Fruit fly (Drosophila melanogaster) whole organism, embryonic: ENCODE results near the gene CG11342.

ENCODE experiments used
- B-H1 ChIP-seq: fragments of 200-800 bp; sonication (Bioruptor generic); IDR thresholded peaks from 3 replicates; pipeline ENCODE4 v1.3.6; 2022; ENCODE audit warnings: missing biosample characterization, missing genetic modification characterization
- BEAF-32 ChIP-seq: fragments of 200-800 bp; sonication (Bioruptor generic); optimal IDR thresholded peaks from 3 replicates; lab custom pipeline; 2017; ENCODE audit warnings: missing biosample characterization, missing genetic modification characterization, mild to moderate bottlenecking, moderate library complexity, missing genetic modification reagents
- Bteb2 ChIP-seq: fragments of 200-800 bp; sonication (Bioruptor generic); optimal IDR thresholded peaks from 2 replicates; lab custom pipeline; 2016; ENCODE audit warnings: missing biosample characterization, missing genetic modification characterization
- CG1024 ChIP-seq: fragments of 200-800 bp; sonication (Bioruptor generic); IDR thresholded peaks from 2 replicates; pipeline ENCODE4 v1.3.6; 2022; ENCODE audit warnings: missing biosample characterization, missing genetic modification characterization
- CG12942 ChIP-seq: fragments of 200-800 bp; sonication (Bioruptor generic); optimal IDR thresholded peaks from 3 replicates; lab custom pipeline; 2016; ENCODE audit warnings: missing biosample characterization, missing genetic modification characterization
- CG13775 ChIP-seq: fragments of 200-800 bp; sonication (Bioruptor generic); optimal IDR thresholded peaks from 3 replicates; lab custom pipeline; 2017; ENCODE audit warnings: missing biosample characterization, mild to moderate bottlenecking, missing genetic modification characterization
- CG13894 ChIP-seq: fragments of 200-800 bp; sonication (Bioruptor generic); optimal IDR thresholded peaks from 3 replicates; lab custom pipeline; 2018; ENCODE audit warnings: missing biosample characterization, mild to moderate bottlenecking, missing genetic modification characterization, moderate library complexity
- CG14014 ChIP-seq: fragments of 200-800 bp; sonication (Bioruptor generic); IDR thresholded peaks from 2 replicates; pipeline ENCODE4 v1.3.6; 2022; ENCODE audit warnings: missing biosample characterization, missing genetic modification characterization
- CG14050 ChIP-seq: fragments of 200-800 bp; sonication (Bioruptor generic); IDR thresholded peaks from 3 replicates; pipeline ENCODE4 v1.3.6; 2022; ENCODE audit warnings: missing biosample characterization, missing genetic modification characterization
- CG15011 ChIP-seq: fragments of 200-800 bp; sonication (Bioruptor generic); optimal IDR thresholded peaks from 3 replicates; lab custom pipeline; 2018; ENCODE audit warnings: missing biosample characterization, mild to moderate bottlenecking, missing genetic modification characterization
- CG2116 ChIP-seq: fragments of 200-800 bp; sonication (Bioruptor generic); optimal IDR thresholded peaks from 3 replicates; lab custom pipeline; 2018; ENCODE audit warnings: missing biosample characterization, mild to moderate bottlenecking, missing genetic modification characterization
- CG3726 ChIP-seq: fragments of 200-800 bp; sonication (Bioruptor generic); IDR thresholded peaks from 3 replicates; pipeline ENCODE4, ENCODE4 v1.3.6; 2022; ENCODE audit warnings: missing biosample characterization, missing genetic modification characterization
- CG6683 ChIP-seq: fragments of 200-800 bp; sonication (Bioruptor generic); optimal IDR thresholded peaks from 2 replicates; lab custom pipeline; 2017; ENCODE audit warnings: missing biosample characterization, mild to moderate bottlenecking, missing genetic modification characterization, missing genetic modification reagents
- CG7271 ChIP-seq: fragments of 200-800 bp; sonication (Bioruptor generic); optimal IDR thresholded peaks from 2 replicates; lab custom pipeline; 2018; ENCODE audit warnings: missing biosample characterization, mild to moderate bottlenecking, missing genetic modification characterization, moderate library complexity
- CG8478 ChIP-seq: fragments of >200 bp; optimal IDR thresholded peaks from 2 replicates; lab custom pipeline; 2018
- CG8765 ChIP-seq: fragments of 200-800 bp; sonication (Bioruptor generic); IDR thresholded peaks from 2 replicates; pipeline ENCODE4 v1.3.6; 2022; ENCODE audit warnings: missing biosample characterization, missing genetic modification characterization
- D19A ChIP-seq: fragments of 200-800 bp; optimal IDR thresholded peaks from 3 replicates; lab custom pipeline; 2019; ENCODE audit warnings: missing biosample characterization, mild to moderate bottlenecking, missing genetic modification characterization, moderate library complexity
- Dad ChIP-seq: fragments of 200-800 bp; sonication (Bioruptor generic); optimal IDR thresholded peaks from 3 replicates; lab custom pipeline; 2016; ENCODE audit warnings: missing biosample characterization, missing genetic modification characterization
- Dp ChIP-seq: fragments of 200-800 bp; sonication (Bioruptor generic); optimal IDR thresholded peaks from 2 replicates; lab custom pipeline; 2018; ENCODE audit warnings: missing biosample characterization, mild to moderate bottlenecking, missing genetic modification characterization, moderate library complexity
- Ets97D ChIP-seq: fragments of 200-800 bp; sonication (Bioruptor generic); optimal IDR thresholded peaks from 3 replicates; lab custom pipeline; 2016; ENCODE audit warnings: missing biosample characterization, missing genetic modification characterization
- Lpt ChIP-seq: fragments of >200 bp; optimal IDR thresholded peaks from 2 replicates; lab custom pipeline; 2018; ENCODE audit warnings: missing biosample characterization, missing genetic modification characterization
- MBD-R2 ChIP-seq: fragments of 200-800 bp; sonication (Bioruptor generic); IDR thresholded peaks from 2 replicates; pipeline ENCODE4 v1.3.6; 2022; ENCODE audit warnings: missing biosample characterization, missing genetic modification characterization
- MESR4 ChIP-seq: fragments of 200-800 bp; sonication (Bioruptor generic); optimal IDR thresholded peaks from 2 replicates; lab custom pipeline; 2018; ENCODE audit warnings: missing biosample characterization, mild to moderate bottlenecking, missing genetic modification characterization, moderate library complexity
- Nf-YC ChIP-seq: fragments of 200-800 bp; optimal IDR thresholded peaks from 3 replicates; lab custom pipeline; 2019; ENCODE audit warnings: missing biosample characterization, mild to moderate bottlenecking, missing genetic modification characterization, moderate library complexity
- Ptx1 ChIP-seq: fragments of 200-800 bp; sonication (Bioruptor generic); IDR thresholded peaks from 2 replicates; pipeline ENCODE4 v1.3.6; 2022; ENCODE audit warnings: missing biosample characterization, missing genetic modification characterization
- Side ChIP-seq: fragments of 200-800 bp; sonication (Bioruptor generic); optimal IDR thresholded peaks from 2 replicates; lab custom pipeline; 2016; ENCODE audit warnings: missing biosample characterization, missing genetic modification characterization
- Vsx1 ChIP-seq: fragments of 200-800 bp; sonication (Bioruptor generic); optimal IDR thresholded peaks from 2 replicates; lab custom pipeline; 2017; ENCODE audit warnings: missing biosample characterization, mild to moderate bottlenecking, missing genetic modification characterization, missing genetic modification reagents
- aop ChIP-seq: fragments of 200-800 bp; sonication (Bioruptor generic); IDR thresholded peaks from 2 replicates; pipeline ENCODE4 v1.3.6; 2022; ENCODE audit warnings: missing biosample characterization, missing genetic modification characterization
- chif ChIP-seq, 2 experiments: fragments of 200-800 bp; sonication (Bioruptor generic); optimal IDR thresholded peaks; 3 replicates each; lab custom pipeline; 2016; ENCODE audit warnings: missing biosample characterization in 2 of 2, missing genetic modification characterization in 2 of 2
- dmrt11E ChIP-seq: fragments of 200-800 bp; sonication (Bioruptor generic); optimal IDR thresholded peaks from 3 replicates; lab custom pipeline; 2018; ENCODE audit warnings: missing biosample characterization, mild to moderate bottlenecking, missing genetic modification characterization, moderate library complexity
- fd3F ChIP-seq: fragments of 200-800 bp; sonication (Bioruptor generic); optimal IDR thresholded peaks from 2 replicates; lab custom pipeline; 2018; ENCODE audit warnings: missing biosample characterization, mild to moderate bottlenecking, missing genetic modification characterization, moderate library complexity
- ftz-f1 ChIP-seq: fragments of 200-800 bp; sonication (Bioruptor generic); optimal IDR thresholded peaks from 2 replicates; lab custom pipeline; 2016; ENCODE audit warnings: missing biosample characterization, missing genetic modification characterization
- gsb-n ChIP-seq: fragments of 200-800 bp; sonication (Bioruptor generic); optimal IDR thresholded peaks from 3 replicates; lab custom pipeline; 2018; ENCODE audit warnings: missing biosample characterization, mild to moderate bottlenecking, missing genetic modification characterization
- ham ChIP-seq: fragments of 200-800 bp; sonication (Bioruptor generic); IDR thresholded peaks from 2 replicates; pipeline ENCODE4 v1.3.6; 2022; ENCODE audit warnings: missing biosample characterization, missing genetic modification characterization
- her ChIP-seq: fragments of 200-800 bp; sonication (Bioruptor generic); optimal IDR thresholded peaks from 2 replicates; lab custom pipeline; 2016; ENCODE audit warnings: missing biosample characterization, missing genetic modification characterization
- kay ChIP-seq: fragments of 200-800 bp; sonication (Bioruptor generic); optimal IDR thresholded peaks from 2 replicates; lab custom pipeline; 2016; ENCODE audit warnings: missing biosample characterization, missing genetic modification characterization
- lab ChIP-seq: fragments of 200-800 bp; sonication (Bioruptor generic); optimal IDR thresholded peaks from 3 replicates; lab custom pipeline; 2017; ENCODE audit warnings: missing biosample characterization, missing genetic modification characterization, mild to moderate bottlenecking, moderate library complexity, missing genetic modification reagents
- mam ChIP-seq: fragments of 200-800 bp; sonication (Bioruptor generic); optimal IDR thresholded peaks from 3 replicates; lab custom pipeline; 2016; ENCODE audit warnings: missing biosample characterization, missing genetic modification characterization
- oc ChIP-seq: fragments of 200-800 bp; sonication (Bioruptor generic); optimal IDR thresholded peaks from 2 replicates; lab custom pipeline; 2018; ENCODE audit warnings: missing biosample characterization, mild to moderate bottlenecking, missing genetic modification characterization, moderate library complexity
- onecut ChIP-seq: fragments of 200-800 bp; sonication (Bioruptor generic); IDR thresholded peaks from 2 replicates; pipeline ENCODE4 v1.3.6; 2022; ENCODE audit warnings: missing biosample characterization, missing genetic modification characterization
- pfk ChIP-seq: fragments of 200-800 bp; sonication (Bioruptor generic); optimal IDR thresholded peaks from 2 replicates; lab custom pipeline; 2018; ENCODE audit warnings: missing biosample characterization, mild to moderate bottlenecking, missing genetic modification characterization, moderate library complexity
- row ChIP-seq: fragments of 200-800 bp; sonication (Bioruptor generic); IDR thresholded peaks from 3 replicates; pipeline ENCODE4 v1.3.6; 2022; ENCODE audit warnings: missing biosample characterization, missing genetic modification characterization
- sens-2 ChIP-seq: fragments of 200-800 bp; sonication (Bioruptor generic); IDR thresholded peaks from 2 replicates; pipeline ENCODE4 v1.3.6; 2022; ENCODE audit warnings: missing biosample characterization, missing genetic modification characterization
- stwl ChIP-seq: fragments of 200-800 bp; sonication (Bioruptor generic); optimal IDR thresholded peaks from 3 replicates; lab custom pipeline; 2018; ENCODE audit warnings: missing biosample characterization, mild to moderate bottlenecking, missing genetic modification characterization, moderate library complexity
- sug ChIP-seq: fragments of 200-800 bp; optimal IDR thresholded peaks from 2 replicates; lab custom pipeline; 2019; ENCODE audit warnings: missing biosample characterization, mild to moderate bottlenecking, missing genetic modification characterization, moderate library complexity
- tap ChIP-seq: fragments of 200-800 bp; optimal IDR thresholded peaks from 3 replicates; lab custom pipeline; 2019; ENCODE audit warnings: missing biosample characterization, mild to moderate bottlenecking, missing genetic modification characterization, moderate library complexity
- tna ChIP-seq: fragments of 200-800 bp; sonication (Bioruptor generic); IDR thresholded peaks from 2 replicates; pipeline ENCODE4 v1.3.6; 2022; ENCODE audit warnings: missing biosample characterization, missing genetic modification characterization; ENCODE audit not compliant: partially characterized antibody
- vfl ChIP-seq: fragments of 200-800 bp; sonication (Bioruptor generic); optimal IDR thresholded peaks from 2 replicates; lab custom pipeline; 2016; ENCODE audit warnings: missing biosample characterization, missing genetic modification characterization
- vvl ChIP-seq: fragments of 200-800 bp; sonication (Bioruptor generic); IDR thresholded peaks from 2 replicates; pipeline ENCODE4 v1.3.6; 2022; ENCODE audit warnings: missing biosample characterization, missing genetic modification characterization
- yki ChIP-seq: fragments of >200 bp; optimal IDR thresholded peaks from 3 replicates; lab custom pipeline; 2018

The CG11342 gene

DNA sequence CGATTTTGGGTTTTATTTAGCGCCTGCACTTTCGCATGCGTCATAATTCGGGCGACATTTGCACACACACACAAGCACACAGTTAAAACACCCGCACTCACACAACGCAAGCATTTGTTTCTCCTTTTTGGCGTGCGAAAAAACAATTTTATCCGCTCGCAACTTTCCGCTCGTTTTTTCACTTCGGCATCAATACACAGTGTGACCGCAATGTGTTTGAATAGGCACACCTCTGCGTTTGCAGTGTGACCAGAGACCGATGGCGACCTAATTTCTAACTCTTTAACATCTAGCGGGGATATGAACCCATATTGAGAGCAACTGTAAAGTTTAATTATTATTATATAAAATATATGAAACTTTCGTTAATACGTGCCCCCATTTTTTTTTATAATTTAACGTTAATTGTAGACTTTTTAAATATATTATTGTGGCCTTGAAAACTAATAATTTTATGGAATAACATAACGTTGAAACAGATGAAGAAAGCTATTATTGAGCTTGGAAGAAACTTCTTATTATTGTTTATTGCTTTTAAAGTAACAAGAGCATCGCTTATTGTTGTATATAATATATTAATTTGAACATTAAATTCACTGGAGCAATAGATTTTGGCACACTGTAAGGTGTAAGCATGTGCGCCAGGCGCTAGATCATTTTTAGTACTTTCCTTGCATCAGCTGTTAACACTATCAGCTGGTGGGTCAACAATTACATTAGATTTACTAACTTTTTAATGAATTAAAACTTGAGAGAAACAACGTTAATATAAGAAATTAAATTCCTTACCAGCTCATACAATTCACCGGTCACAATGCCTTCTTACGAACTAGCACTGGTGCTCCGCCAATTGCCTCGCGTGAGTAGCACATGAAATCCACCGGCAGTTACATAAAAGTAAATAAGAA lies 3.1 kb downstream of the CG11342 start, which contains the start of the genes Cip4 and mRpS6 (continued):
- peak; percentile 71 for TF ChIP-seq tap
- TF ChIP-seq CG3726 = peak; percentile 76
- no peak for TF ChIP-seq Side (GFP tag; lab: Kevin White, UChicago)
- peak; percentile 56 for TF ChIP-seq Bteb2 (GFP tag; lab: Kevin White, UChicago)
- TF ChIP-seq Vsx1 (GFP tag; lab: Kevin White, UChicago) = peak; percentile 25
- TF ChIP-seq CG6683 (GFP tag; lab: Kevin White, UChicago) = peak; percentile 48
- TF ChIP-seq B-H1 = no peak
- peak; percentile 82 for TF ChIP-seq vvl
- peak; percentile 35 for TF ChIP-seq lab (GFP tag; lab: Kevin White, UChicago)
- TF ChIP-seq Ets97D (GFP tag; lab: Kevin White, UChicago) = peak; percentile 36
- no peak for TF ChIP-seq ham (GFP tag; lab: Robert Waterston, UW)
- peak; percentile 39 for TF ChIP-seq stwl (tag; lab: Kevin White, UChicago)
- TF ChIP-seq CG1024 (GFP tag; lab: Robert Waterston, UW) = peak; percentile 67
- peak; percentile 75 for TF ChIP-seq dmrt11E (tag; lab: Kevin White, UChicago)
- TF ChIP-seq ftz-f1 (GFP tag; lab: Kevin White, UChicago) = no peak
- TF ChIP-seq row = peak; percentile 89
- no peak for TF ChIP-seq mam
- peak; percentile 41; the same call in 1 of the 2 replicates for TF ChIP-seq onecut (GFP tag; lab: Robert Waterston, UW)
- TF ChIP-seq CG15011 (GFP tag; lab: Kevin White, UChicago) = no peak
- no peak for TF ChIP-seq D19A (tag; lab: Kevin White, UChicago)
- peak; percentile 78 for TF ChIP-seq CG12942 (GFP tag; lab: Kevin White, UChicago)
- no peak for TF ChIP-seq yki (lab: Kevin White, UChicago)
- TF ChIP-seq sens-2 (GFP tag; lab: Robert Waterston, UW) = peak; percentile 84
- TF ChIP-seq sug (tag; lab: Kevin White, UChicago) = peak; percentile 86
- TF ChIP-seq kay (GFP tag; lab: Kevin White, UChicago) = peak; percentile 65
- no peak for TF ChIP-seq her (GFP tag; lab: Kevin White, UChicago)
- no peak for TF ChIP-seq CG13894 (tag; lab: Kevin White, UChicago)
- TF ChIP-seq Dp (GFP tag; lab: Kevin White, UChicago) = peak; percentile 33
- TF ChIP-seq Dad = no peak
- TF ChIP-seq CG14050 (GFP tag; lab: Robert Waterston, UW) = peak; percentile 86
- peak; percentile 38 for TF ChIP-seq BEAF-32 (GFP tag; lab: Kevin White, UChicago)
- TF ChIP-seq gsb-n (tag; lab: Kevin White, UChicago) = peak; percentile 63
- TF ChIP-seq chif (GFP tag; optimal IDR thresholded peaks at IDR 0.05; lab: Kevin White, UChicago) = peak in 1 of 2 experiments; percentile 46
- TF ChIP-seq MESR4 (GFP tag; lab: Kevin White, UChicago) = peak; percentile 57
- peak; percentile 79 for TF ChIP-seq MBD-R2
- no peak for TF ChIP-seq CG8478
- peak; percentile 81 for TF ChIP-seq Ptx1 (GFP tag; lab: Robert Waterston, UW)
- TF ChIP-seq CG7271 (tag; lab: Kevin White, UChicago) = no peak
- peak; percentile 87 for TF ChIP-seq CG13775
- peak; percentile 81 for TF ChIP-seq fd3F
- no peak for TF ChIP-seq pfk (GFP tag; lab: Kevin White, UChicago)
- peak; percentile 59 for TF ChIP-seq oc (tag; lab: Kevin White, UChicago)
- peak; percentile 48; the same call in 1 of the 2 replicates for TF ChIP-seq tna (GFP tag; lab: Robert Waterston, UW)
- TF ChIP-seq Lpt (GFP tag; lab: Kevin White, UChicago) = no peak
- TF ChIP-seq CG8765 (GFP tag; lab: Robert Waterston, UW) = peak; percentile 66
- peak; percentile 75; the same call in 1 of the 2 replicates for TF ChIP-seq aop
- TF ChIP-seq CG14014 (GFP tag; lab: Robert Waterston, UW) = peak; percentile 93
- peak; percentile 10 for TF ChIP-seq vfl (GFP tag; lab: Kevin White, UChicago)
- TF ChIP-seq Nf-YC (tag; lab: Kevin White, UChicago) = peak; percentile 35
- TF ChIP-seq CG2116 = peak; percentile 75
